ENCODE assay signal across 1 fruit fly cellular context in genomic region chr3R:16717961-16718360, dm6.
TF ChIP-seq lines count a peak whose summit lies in the region.

No protein-coding gene starts in this region.

TF ChIP-seq in whole organism, embryonic, 481 proteins besides CTCF, POLR2A, EP300 and RAD21 (continued from another document and continues in another):
- no peak for TF ChIP-seq dm (GFP tag; optimal IDR thresholded peaks at IDR 0.05; lab: Kevin White, UChicago)
- TF ChIP-seq Drgx (GFP tag; IDR thresholded peaks at IDR 0.05; lab: Robert Waterston, UW), result no peak
- TF ChIP-seq Atf3 (GFP tag; optimal IDR thresholded peaks at IDR 0.05; lab: Kevin White, UChicago), result peak; percentile 0
- TF ChIP-seq ro (GFP tag; IDR thresholded peaks at IDR 0.05; lab: Robert Waterston, UW), result peak; percentile 32; the same call in 1 of the 2 replicates
- TF ChIP-seq pnt (GFP tag; optimal IDR thresholded peaks at IDR 0.05; lab: Kevin White, UChicago), result no peak
- TF ChIP-seq CG4360 (GFP tag; IDR thresholded peaks at IDR 0.05; lab: Robert Waterston, UW), result 0 out of 2 replicates have a peak, but pooled peaks have one; percentile 12
- TF ChIP-seq CkIIα-i1 (GFP tag; IDR thresholded peaks at IDR 0.05; lab: Robert Waterston, UW), result no peak
- TF ChIP-seq Gug (GFP tag; IDR thresholded peaks at IDR 0.05; lab: Robert Waterston, UW), result no peak
- TF ChIP-seq NK7.1 (GFP tag; optimal IDR thresholded peaks at IDR 0.05; lab: Kevin White, UChicago), result no peak
- TF ChIP-seq CG7556 (GFP tag; optimal IDR thresholded peaks at IDR 0.05; lab: Kevin White, UChicago), result peak; percentile 31
- TF ChIP-seq gsb-n (tag; optimal IDR thresholded peaks at IDR 0.05; lab: Kevin White, UChicago), result peak; percentile 19
- no peak for TF ChIP-seq Opbp (GFP tag; IDR thresholded peaks at IDR 0.05; lab: Robert Waterston, UW; ENCODE audit: partially characterized antibody)
- TF ChIP-seq Rx (GFP tag; IDR thresholded peaks at IDR 0.05; lab: Robert Waterston, UW), result no peak
- no peak for TF ChIP-seq HmgD (GFP tag; optimal IDR thresholded peaks at IDR 0.05; lab: Kevin White, UChicago)
- no peak for TF ChIP-seq CG4282 (GFP tag; optimal IDR thresholded peaks at IDR 0.05; lab: Kevin White, UChicago)
- TF ChIP-seq CG7271 (tag; optimal IDR thresholded peaks at IDR 0.05; lab: Kevin White, UChicago), result peak; percentile 77
- peak; percentile 53 for TF ChIP-seq ac (GFP tag; optimal IDR thresholded peaks at IDR 0.05; lab: Kevin White, UChicago)
- TF ChIP-seq abd-A (tag; optimal IDR thresholded peaks at IDR 0.05; lab: Kevin White, UChicago), result no peak
- TF ChIP-seq dmrt99B (tag; optimal IDR thresholded peaks at IDR 0.05; lab: Kevin White, UChicago), result peak; percentile 24
- no peak for TF ChIP-seq bowl (GFP tag; IDR thresholded peaks at IDR 0.05; lab: Robert Waterston, UW)
- TF ChIP-seq Hand (GFP tag; optimal IDR thresholded peaks at IDR 0.05; lab: Kevin White, UChicago), result no peak
- no peak for TF ChIP-seq CG12299 (tag; optimal IDR thresholded peaks at IDR 0.05; lab: Kevin White, UChicago)
- no peak for TF ChIP-seq CG32532 (GFP tag; IDR thresholded peaks at IDR 0.05; lab: Robert Waterston, UW)
- TF ChIP-seq CG34422 (GFP tag; IDR thresholded peaks at IDR 0.05; lab: Robert Waterston, UW), result no peak
- TF ChIP-seq D19A (tag; optimal IDR thresholded peaks at IDR 0.05; lab: Kevin White, UChicago), result peak; percentile 36
- TF ChIP-seq CHES-1-like (GFP tag; optimal IDR thresholded peaks at IDR 0.05; lab: Kevin White, UChicago), result no peak
- no peak for TF ChIP-seq CG15601 (tag; optimal IDR thresholded peaks at IDR 0.05; lab: Kevin White, UChicago)
- peak; percentile 43 for TF ChIP-seq CG8924 (tag; optimal IDR thresholded peaks at IDR 0.05; lab: Kevin White, UChicago)
- TF ChIP-seq lab (GFP tag; optimal IDR thresholded peaks at IDR 0.05; lab: Kevin White, UChicago), result no peak
- TF ChIP-seq Awh (GFP tag; IDR thresholded peaks at IDR 0.05; lab: Robert Waterston, UW), result no peak
- TF ChIP-seq CG12744 (GFP tag; optimal IDR thresholded peaks at IDR 0.05; lab: Kevin White, UChicago), result no peak
- TF ChIP-seq CG6254 (GFP tag; optimal IDR thresholded peaks at IDR 0.05; lab: Kevin White, UChicago), result peak; percentile 38
- no peak for TF ChIP-seq Hr78 (GFP tag; optimal IDR thresholded peaks at IDR 0.05; lab: Kevin White, UChicago)
- peak; percentile 42; the same call in 1 of the 2 replicates for TF ChIP-seq chm (GFP tag; IDR thresholded peaks at IDR 0.05; lab: Robert Waterston, UW)
- no peak for TF ChIP-seq HHEX (GFP tag; optimal IDR thresholded peaks at IDR 0.05; lab: Kevin White, UChicago)
- TF ChIP-seq CG42726 (GFP tag; IDR thresholded peaks at IDR 0.05; lab: Robert Waterston, UW; ENCODE audit: partially characterized antibody), result no peak
- TF ChIP-seq CG12391 (tag; optimal IDR thresholded peaks at IDR 0.05; lab: Kevin White, UChicago), result peak; percentile 17
- 0 out of 3 replicates have a peak, but pooled peaks have one; percentile 51 for TF ChIP-seq ci (GFP tag; IDR thresholded peaks at IDR 0.05; lab: Robert Waterston, UW)
- TF ChIP-seq CG6813 (GFP tag; optimal IDR thresholded peaks at IDR 0.05; lab: Kevin White, UChicago), result no peak
- no peak for TF ChIP-seq eyg (GFP tag; optimal IDR thresholded peaks at IDR 0.05; lab: Kevin White, UChicago)
- no peak for TF ChIP-seq Dbx (GFP tag; IDR thresholded peaks at IDR 0.05; lab: Robert Waterston, UW)
- TF ChIP-seq CG7839 (tag; optimal IDR thresholded peaks at IDR 0.05; lab: Kevin White, UChicago), result peak; percentile 8
- no peak for TF ChIP-seq CG12236 (GFP tag; optimal IDR thresholded peaks at IDR 0.05; lab: Kevin White, UChicago)
- peak; percentile 62; the same call in 1 of the 2 replicates for TF ChIP-seq CG10959 (GFP tag; IDR thresholded peaks at IDR 0.05; lab: Robert Waterston, UW)
- TF ChIP-seq vvl (GFP tag; IDR thresholded peaks at IDR 0.05; lab: Robert Waterston, UW), result peak; percentile 45; the same call in 1 of the 2 replicates
- no peak for TF ChIP-seq ind (GFP tag; optimal IDR thresholded peaks at IDR 0.05; lab: Kevin White, UChicago)
- no peak for TF ChIP-seq Max (GFP tag; optimal IDR thresholded peaks at IDR 0.05; lab: Kevin White, UChicago)
- TF ChIP-seq CG9609 (GFP tag; optimal IDR thresholded peaks at IDR 0.05; lab: Kevin White, UChicago), result no peak
- peak; percentile 80 for TF ChIP-seq zfh1 (GFP tag; IDR thresholded peaks at IDR 0.05; lab: Robert Waterston, UW)
- no peak for TF ChIP-seq Dll (GFP tag; IDR thresholded peaks at IDR 0.05; lab: Robert Waterston, UW; ENCODE audit: partially characterized antibody)
- no peak for TF ChIP-seq sens-2 (GFP tag; IDR thresholded peaks at IDR 0.05; lab: Robert Waterston, UW)
- TF ChIP-seq Oaz (GFP tag; IDR thresholded peaks at IDR 0.05; lab: Robert Waterston, UW), result no peak
- TF ChIP-seq CG14667 (GFP tag; IDR thresholded peaks at IDR 0.05; lab: Robert Waterston, UW), result no peak
- TF ChIP-seq CG10654 (GFP tag; optimal IDR thresholded peaks at IDR 0.05; lab: Kevin White, UChicago), result no peak
- no peak for TF ChIP-seq CG13894 (tag; optimal IDR thresholded peaks at IDR 0.05; lab: Kevin White, UChicago)
- TF ChIP-seq CG5180 (GFP tag; optimal IDR thresholded peaks at IDR 0.05; lab: Kevin White, UChicago), result no peak
- no peak for TF ChIP-seq knrl (GFP tag; IDR thresholded peaks at IDR 0.05; lab: Robert Waterston, UW; ENCODE audit: partially characterized antibody)
- TF ChIP-seq Camta (GFP tag; optimal IDR thresholded peaks at IDR 0.05; lab: Kevin White, UChicago), result peak; percentile 28
- no peak for TF ChIP-seq twi (tag; optimal IDR thresholded peaks at IDR 0.05; lab: Kevin White, UChicago)
- TF ChIP-seq dysf (GFP tag; IDR thresholded peaks at IDR 0.05; lab: Robert Waterston, UW), result no peak
- TF ChIP-seq Abd-B (GFP tag; optimal IDR thresholded peaks at IDR 0.05; lab: Kevin White, UChicago), result no peak
- TF ChIP-seq lmd (GFP tag; IDR thresholded peaks at IDR 0.05; lab: Robert Waterston, UW), result peak; percentile 14; the same call in 1 of the 2 replicates
- TF ChIP-seq bbx (GFP tag; IDR thresholded peaks at IDR 0.05; lab: Robert Waterston, UW; ENCODE audit: partially characterized antibody), result no peak
- TF ChIP-seq nerfin-2 (GFP tag; IDR thresholded peaks at IDR 0.05; lab: Robert Waterston, UW; ENCODE audit: partially characterized antibody), result no peak
- 0 out of 3 replicates have a peak, but pooled peaks have one; percentile 7 for TF ChIP-seq Optix (GFP tag; IDR thresholded peaks at IDR 0.05; lab: Robert Waterston, UW)
- no peak for TF ChIP-seq Lhr (GFP tag; optimal IDR thresholded peaks at IDR 0.05; lab: Kevin White, UChicago)
- no peak for TF ChIP-seq CG6854 (GFP tag; optimal IDR thresholded peaks at IDR 0.05; lab: Kevin White, UChicago)
- no peak for TF ChIP-seq NFAT (GFP tag; IDR thresholded peaks at IDR 0.05; lab: Robert Waterston, UW)
- peak; percentile 81 for TF ChIP-seq Xrp1 (GFP tag; IDR thresholded peaks at IDR 0.05; lab: Robert Waterston, UW)
- no peak for TF ChIP-seq CG7357 (GFP tag; IDR thresholded peaks at IDR 0.05; lab: Robert Waterston, UW)
- no peak for TF ChIP-seq kni (GFP tag; optimal IDR thresholded peaks at IDR 0.05; lab: Kevin White, UChicago)
- TF ChIP-seq Dek (tag; optimal IDR thresholded peaks at IDR 0.05; lab: Kevin White, UChicago), result no peak
- TF ChIP-seq CG33213 (GFP tag; optimal IDR thresholded peaks at IDR 0.05; lab: Kevin White, UChicago), result peak; percentile 27
- no peak for TF ChIP-seq CG30020 (tag; optimal IDR thresholded peaks at IDR 0.05; lab: Kevin White, UChicago)
- TF ChIP-seq nmo (GFP tag; optimal IDR thresholded peaks at IDR 0.05; lab: Kevin White, UChicago), result peak; percentile 39
- peak; percentile 65; the same call in 1 of the 2 replicates for TF ChIP-seq CG8765 (GFP tag; IDR thresholded peaks at IDR 0.05; lab: Robert Waterston, UW)
- peak; percentile 20 for TF ChIP-seq bcd (GFP tag; optimal IDR thresholded peaks at IDR 0.05; lab: Kevin White, UChicago)
- TF ChIP-seq CG9727 (GFP tag; optimal IDR thresholded peaks at IDR 0.05; lab: Kevin White, UChicago), result peak; percentile 83
- peak; percentile 44 for TF ChIP-seq ewg (GFP tag; optimal IDR thresholded peaks at IDR 0.05; lab: Kevin White, UChicago)
- peak; percentile 34 for TF ChIP-seq CG4424 (GFP tag; optimal IDR thresholded peaks at IDR 0.05; lab: Kevin White, UChicago)
- no peak for TF ChIP-seq dati (GFP tag; IDR thresholded peaks at IDR 0.05; lab: Robert Waterston, UW)
- peak; percentile 31; the same call in 1 of the 2 replicates for TF ChIP-seq onecut (GFP tag; IDR thresholded peaks at IDR 0.05; lab: Robert Waterston, UW)
- TF ChIP-seq CG16779 (GFP tag; IDR thresholded peaks at IDR 0.05; lab: Robert Waterston, UW), result no peak
- no peak for TF ChIP-seq CG43689 (GFP tag; IDR thresholded peaks at IDR 0.05; lab: Robert Waterston, UW)
- TF ChIP-seq Ssrp (tag; optimal IDR thresholded peaks at IDR 0.05; lab: Kevin White, UChicago), result peak; percentile 36
- no peak for TF ChIP-seq unc-4 (GFP tag; IDR thresholded peaks at IDR 0.05; lab: Robert Waterston, UW; ENCODE audit: partially characterized antibody)
- peak; percentile 41; the same call in 2 of the 3 replicates for TF ChIP-seq croc (GFP tag; conservative IDR thresholded peaks at IDR 0.05; lab: Robert Waterston, UW)
- TF ChIP-seq jumu (GFP tag; optimal IDR thresholded peaks at IDR 0.05; lab: Kevin White, UChicago), result no peak
- 0 out of 3 replicates have a peak, but pooled peaks have one; percentile 32 for TF ChIP-seq CG11695 (GFP tag; IDR thresholded peaks at IDR 0.05; lab: Robert Waterston, UW)
- TF ChIP-seq CG15269 (tag; optimal IDR thresholded peaks at IDR 0.05; lab: Kevin White, UChicago), result no peak
- no peak for TF ChIP-seq CG13624 (GFP tag; optimal IDR thresholded peaks at IDR 0.05; lab: Kevin White, UChicago)
- peak; percentile 38 for TF ChIP-seq CG17359 (tag; optimal IDR thresholded peaks at IDR 0.05; lab: Kevin White, UChicago)
- TF ChIP-seq TFAM (GFP tag; optimal IDR thresholded peaks at IDR 0.05; lab: Kevin White, UChicago), result no peak
- TF ChIP-seq CG11093 (GFP tag; IDR thresholded peaks at IDR 0.05; lab: Robert Waterston, UW), result no peak
- TF ChIP-seq eve (GFP tag; optimal IDR thresholded peaks at IDR 0.05; lab: Kevin White, UChicago), result peak in 1 of 2 experiments; percentile 61
- TF ChIP-seq en (GFP tag; optimal IDR thresholded peaks at IDR 0.05; lab: Kevin White, UChicago), result no peak
- no peak for TF ChIP-seq CG7963 (GFP tag; IDR thresholded peaks at IDR 0.05; lab: Robert Waterston, UW; ENCODE audit: partially characterized antibody)
- TF ChIP-seq CG11398 (GFP tag; optimal IDR thresholded peaks at IDR 0.05; lab: Kevin White, UChicago), result no peak
- no peak for TF ChIP-seq hb (GFP tag; IDR thresholded peaks at IDR 0.05; lab: Robert Waterston, UW; ENCODE audit: partially characterized antibody)
- peak; percentile 54 for TF ChIP-seq row (GFP tag; IDR thresholded peaks at IDR 0.05; lab: Robert Waterston, UW)
- no peak for TF ChIP-seq lov (optimal IDR thresholded peaks at IDR 0.05; lab: Kevin White, UChicago)
- peak; percentile 51; the same call in 1 of the 3 replicates for TF ChIP-seq lov (GFP tag; IDR thresholded peaks at IDR 0.05; lab: Robert Waterston, UW)
- peak; percentile 45; the same call in 1 of the 2 replicates for TF ChIP-seq sisA (GFP tag; IDR thresholded peaks at IDR 0.05; lab: Robert Waterston, UW)
- no peak for TF ChIP-seq da (GFP tag; optimal IDR thresholded peaks at IDR 0.05; lab: Kevin White, UChicago)
- no peak for TF ChIP-seq H15 (GFP tag; IDR thresholded peaks at IDR 0.05; lab: Robert Waterston, UW)
- no peak for TF ChIP-seq hbn (GFP tag; IDR thresholded peaks at IDR 0.05; lab: Robert Waterston, UW; ENCODE audit: partially characterized antibody)
- peak; percentile 29; the same call in 1 of the 2 replicates for TF ChIP-seq dan (GFP tag; IDR thresholded peaks at IDR 0.05; lab: Robert Waterston, UW)
- no peak for TF ChIP-seq Adf1 (GFP tag; IDR thresholded peaks at IDR 0.05; lab: Robert Waterston, UW)
- no peak for TF ChIP-seq prd (optimal IDR thresholded peaks at IDR 0.05; lab: Kevin White, UChicago)
- TF ChIP-seq prd (GFP tag; IDR thresholded peaks at IDR 0.05; lab: Robert Waterston, UW), result peak; percentile 88
- peak; percentile 15 for TF ChIP-seq CG30403 (GFP tag; optimal IDR thresholded peaks at IDR 0.05; lab: Kevin White, UChicago)
- TF ChIP-seq CG18476 (GFP tag; optimal IDR thresholded peaks at IDR 0.05; lab: Kevin White, UChicago), result peak; percentile 1
- TF ChIP-seq lilli (GFP tag; optimal IDR thresholded peaks at IDR 0.05; lab: Kevin White, UChicago), result peak; percentile 5
- TF ChIP-seq CG2875 (GFP tag; optimal IDR thresholded peaks at IDR 0.05; lab: Kevin White, UChicago), result no peak
- no peak for TF ChIP-seq bab2 (GFP tag; optimal IDR thresholded peaks at IDR 0.05; lab: Kevin White, UChicago)
- no peak for TF ChIP-seq Nf-YC (tag; optimal IDR thresholded peaks at IDR 0.05; lab: Kevin White, UChicago)
- no peak for TF ChIP-seq pan (optimal IDR thresholded peaks at IDR 0.05; lab: Kevin White, UChicago)
- peak in 1 of 2 experiments; percentile 56 for TF ChIP-seq pan (GFP tag; optimal IDR thresholded peaks at IDR 0.05 in 1 of 2, IDR thresholded peaks at IDR 0.05 in 1 of 2)
- peak; percentile 16 for TF ChIP-seq Sox102F (GFP tag; optimal IDR thresholded peaks at IDR 0.05; lab: Kevin White, UChicago)
- TF ChIP-seq vnd (GFP tag; IDR thresholded peaks at IDR 0.05; lab: Robert Waterston, UW; ENCODE audit: partially characterized antibody), result no peak
- no peak for TF ChIP-seq CG8478 (optimal IDR thresholded peaks at IDR 0.05; lab: Kevin White, UChicago)
- TF ChIP-seq CG17361 (GFP tag; IDR thresholded peaks at IDR 0.05; lab: Robert Waterston, UW), result 0 out of 3 replicates have a peak, but pooled peaks have one; percentile 14
- TF ChIP-seq pzg (GFP tag; optimal IDR thresholded peaks at IDR 0.05; lab: Kevin White, UChicago), result no peak
- TF ChIP-seq Spps (tag; optimal IDR thresholded peaks at IDR 0.05; lab: Kevin White, UChicago), result peak; percentile 28
- no peak for TF ChIP-seq Sox100B (GFP tag; optimal IDR thresholded peaks at IDR 0.05; lab: Kevin White, UChicago)
- TF ChIP-seq CG32772 (GFP tag; IDR thresholded peaks at IDR 0.05; lab: Robert Waterston, UW), result 0 out of 2 replicates have a peak, but pooled peaks have one; percentile 12
- TF ChIP-seq Ada2b (GFP tag; IDR thresholded peaks at IDR 0.05; lab: Robert Waterston, UW), result peak; percentile 38; the same call in 1 of the 2 replicates
- peak; percentile 59 for TF ChIP-seq Ets65A (GFP tag; lab: Kevin White, UChicago)
- peak; percentile 41 for TF ChIP-seq CG15479 (GFP tag; optimal IDR thresholded peaks at IDR 0.05; lab: Kevin White, UChicago)
- TF ChIP-seq B-H2 (GFP tag; optimal IDR thresholded peaks at IDR 0.05; lab: Kevin White, UChicago), result no peak
- TF ChIP-seq CG18262 (tag; optimal IDR thresholded peaks at IDR 0.05; lab: Kevin White, UChicago), result peak; percentile 60
- no peak for TF ChIP-seq CG13123 (GFP tag; optimal IDR thresholded peaks at IDR 0.05; lab: Kevin White, UChicago)
